Worm (Caenorhabditis elegans) whole organism, L1 larva: Measurements from ENCODE around the gene srbc-70.

Experiments used
- C04F5.9 ChIP-seq: sonication (generic microtip); optimal IDR thresholded peaks from 2 replicates; lab custom pipeline; 2016; ENCODE audit warnings: missing genetic modification characterization, missing compliant biosample characterization
- alr-1 ChIP-seq: fragments of 200-800 bp; sonication (Bioruptor generic); optimal IDR thresholded peaks from 2 replicates; lab custom pipeline; 2018; ENCODE audit warnings: borderline replicate concordance, mild to moderate bottlenecking, missing genetic modification characterization, missing compliant biosample characterization
- aly-2 ChIP-seq: fragments of 150-350 bp; optimal IDR thresholded peaks from 2 replicates; lab custom pipeline; 2014; ENCODE audit warnings: missing biosample characterization, missing genetic modification characterization
- ama-1 ChIP-seq: fragments of 150-350 bp; optimal IDR thresholded peaks from 2 replicates; lab custom pipeline; 2014
- blmp-1 ChIP-seq: fragments of 150-350 bp; optimal IDR thresholded peaks from 2 replicates; lab custom pipeline; 2014; ENCODE audit warnings: missing biosample characterization, missing genetic modification characterization
- ceh-8 ChIP-seq: fragments of 200-800 bp; sonication (Bioruptor generic); optimal IDR thresholded peaks from 2 replicates; lab custom pipeline; 2018; ENCODE audit warnings: mild to moderate bottlenecking, missing genetic modification characterization, moderate library complexity, missing compliant biosample characterization
- dpl-1 ChIP-seq, 3 experiments: fragments of 150-350 bp in 2 of 3; sonication (generic microtip) in 1 of 3; optimal IDR thresholded peaks; 2 replicates each; lab custom pipeline; 2014 to 2017; ENCODE audit warnings: missing biosample characterization in 3 of 3, missing genetic modification characterization in 3 of 3, missing genetic modification reagents in 3 of 3
- efl-1 ChIP-seq, 4 experiments: fragments of 150-350 bp; optimal IDR thresholded peaks in 3 of 4; peaks in 1 of 4; 1 replicate in 1 of 4; 2 replicates in 3 of 4; lab custom pipeline; 2014; ENCODE audit warnings: missing biosample characterization in 2 of 4, missing genetic modification characterization in 2 of 4, missing genetic modification reagents in 2 of 4
- efl-3 ChIP-seq: fragments of 200-800 bp; sonication (Bioruptor generic); optimal IDR thresholded peaks from 2 replicates; lab custom pipeline; 2018; ENCODE audit warnings: mild to moderate bottlenecking, missing genetic modification characterization, missing compliant biosample characterization
- egl-13 ChIP-seq: sonication (generic microtip); optimal IDR thresholded peaks from 2 replicates; lab custom pipeline; 2016; ENCODE audit warnings: missing genotype, missing genetic modification reagents, missing genetic modification characterization, missing compliant biosample characterization
- elt-3 ChIP-seq, 6 experiments: fragments of 150-350 bp in 1 of 6; sonication (generic microtip); optimal IDR thresholded peaks; 2 replicates each; lab custom pipeline; 2017 to 2018; ENCODE audit warnings: missing biosample characterization in 6 of 6, missing genetic modification characterization in 6 of 6, inconsistent platforms in 1 of 6
- fkh-10 ChIP-seq: sonication (generic microtip); optimal IDR thresholded peaks from 2 replicates; lab custom pipeline; 2017; ENCODE audit warnings: missing biosample characterization, missing genetic modification reagents, missing genetic modification characterization
- fkh-4 ChIP-seq: sonication (generic microtip); optimal IDR thresholded peaks from 2 replicates; lab custom pipeline; 2016; ENCODE audit warnings: missing compliant biosample characterization, missing genetic modification characterization, borderline replicate concordance
- fkh-8 ChIP-seq: sonication (generic microtip); optimal IDR thresholded peaks from 2 replicates; lab custom pipeline; 2016; ENCODE audit warnings: mild to moderate bottlenecking, missing genetic modification characterization, missing compliant biosample characterization
- grh-1 ChIP-seq: fragments of 200-800 bp; sonication (Bioruptor generic); IDR thresholded peaks from 2 replicates; pipeline ENCODE4 v1.3.6; 2022; ENCODE audit warnings: missing genetic modification reagents, missing genetic modification characterization, missing compliant biosample characterization
- hlh-4 ChIP-seq: sonication (generic microtip); optimal IDR thresholded peaks from 2 replicates; lab custom pipeline; 2016; ENCODE audit warnings: mild to moderate bottlenecking, missing genetic modification characterization, missing compliant biosample characterization
- lin-14 ChIP-seq: fragments of 200-800 bp; sonication (Bioruptor generic); optimal IDR thresholded peaks from 2 replicates; lab custom pipeline; 2018; ENCODE audit warnings: mild to moderate bottlenecking, missing genetic modification characterization, moderate library complexity, missing compliant biosample characterization
- nhr-20 ChIP-seq: sonication (generic microtip); optimal IDR thresholded peaks from 2 replicates; lab custom pipeline; 2016; ENCODE audit warnings: mild to moderate bottlenecking, missing genetic modification characterization, missing compliant biosample characterization
- nhr-237 ChIP-seq: fragments of 150-350 bp; optimal IDR thresholded peaks from 2 replicates; lab custom pipeline; 2014; ENCODE audit warnings: missing biosample characterization, missing genetic modification characterization
- nhr-28 ChIP-seq: fragments of 150-350 bp; optimal IDR thresholded peaks from 2 replicates; lab custom pipeline; 2014; ENCODE audit warnings: missing biosample characterization, missing genetic modification characterization
- nhr-47 ChIP-seq: sonication (generic microtip); optimal IDR thresholded peaks from 2 replicates; lab custom pipeline; 2016; ENCODE audit warnings: mild to moderate bottlenecking, missing genetic modification characterization, moderate library complexity, missing compliant biosample characterization
- nhr-90 ChIP-seq: sonication (generic microtip); optimal IDR thresholded peaks from 2 replicates; lab custom pipeline; 2016; ENCODE audit warnings: mild to moderate bottlenecking, missing genetic modification characterization, missing compliant biosample characterization; ENCODE audit not compliant: poor library complexity
- pag-3 ChIP-seq: sonication (generic microtip); optimal IDR thresholded peaks from 2 replicates; lab custom pipeline; 2017; ENCODE audit warnings: missing genetic modification characterization, mild to moderate bottlenecking, missing compliant biosample characterization, antibody characterized with exemption, borderline replicate concordance; ENCODE audit not compliant: insufficient read depth
- pqm-1 ChIP-seq: sonication (generic microtip); optimal IDR thresholded peaks from 3 replicates; lab custom pipeline; 2017; ENCODE audit warnings: missing biosample characterization, missing genetic modification characterization
- rnt-1 ChIP-seq: sonication (generic microtip); optimal IDR thresholded peaks from 2 replicates; lab custom pipeline; 2016; ENCODE audit warnings: mild to moderate bottlenecking, missing genetic modification characterization, moderate library complexity, missing compliant biosample characterization
- snpc-4 ChIP-seq: fragments of 150-350 bp; optimal IDR thresholded peaks from 2 replicates; lab custom pipeline; 2014; ENCODE audit warnings: missing biosample characterization, missing genetic modification characterization
- snu-23 ChIP-seq: sonication (generic microtip); optimal IDR thresholded peaks from 2 replicates; lab custom pipeline; 2016; ENCODE audit warnings: missing genetic modification characterization, missing compliant biosample characterization
- sox-4 ChIP-seq: sonication (generic microtip); optimal IDR thresholded peaks from 2 replicates; lab custom pipeline; 2016; ENCODE audit warnings: missing genetic modification characterization, missing compliant biosample characterization
- ztf-4 ChIP-seq: fragments of 150-350 bp; optimal IDR thresholded peaks from 2 replicates; lab custom pipeline; 2014; ENCODE audit warnings: missing biosample characterization, missing genetic modification characterization

Gene srbc-70

ce11 chrIV:4236671-4237070, 8.9 kb upstream of the srbc-70 start:
- TF ChIP-seq nhr-20: no peak
- no peak for TF ChIP-seq sox-4 (tag; lab: Kevin White, UChicago)
- TF ChIP-seq blmp-1: peak; percentile 79
- peak; percentile 59 for TF ChIP-seq ztf-4 (tag; lab: Kevin White, UChicago)
- TF ChIP-seq rnt-1 (tag; lab: Kevin White, UChicago): no peak
- TF ChIP-seq ceh-8 (GFP tag; lab: Kevin White, UChicago): no peak

DNA sequence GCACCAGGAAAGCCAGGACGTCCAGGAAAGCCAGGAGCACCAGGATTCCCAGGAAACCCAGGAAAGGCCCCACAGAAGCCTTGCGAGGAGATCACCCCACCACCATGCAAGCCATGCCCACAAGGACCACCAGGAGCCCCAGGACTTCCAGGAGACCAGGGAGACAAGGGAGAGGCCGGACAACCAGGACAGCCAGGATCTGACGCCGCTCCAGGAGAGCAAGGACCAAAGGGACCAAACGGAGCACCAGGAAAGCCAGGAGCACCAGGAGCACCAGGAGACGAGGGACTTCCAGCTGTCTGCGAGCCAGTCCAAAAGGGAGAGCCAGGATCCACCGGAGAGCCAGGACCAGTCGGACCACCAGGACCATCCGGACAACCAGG, 8.2 kb upstream of the srbc-70 start:
- TF ChIP-seq grh-1 (GFP tag; lab: Robert Waterston, UW) (no peak), nhr-237 (tag; lab: Kevin White, UChicago) (no peak), fkh-10 (GFP tag; lab: Kevin White, UChicago) (no peak), lin-14 (GFP tag; lab: Kevin White, UChicago) (no peak), nhr-90 (no peak), egl-13 (tag; lab: Kevin White, UChicago) (no peak), C04F5.9 (tag; lab: Kevin White, UChicago) (no peak), fkh-4 (no peak), elt-3 (tag; optimal IDR thresholded peaks at IDR 0.05; lab: Kevin White, UChicago) (no peak), pqm-1 (tag; lab: Kevin White, UChicago) (no peak)

DNA sequence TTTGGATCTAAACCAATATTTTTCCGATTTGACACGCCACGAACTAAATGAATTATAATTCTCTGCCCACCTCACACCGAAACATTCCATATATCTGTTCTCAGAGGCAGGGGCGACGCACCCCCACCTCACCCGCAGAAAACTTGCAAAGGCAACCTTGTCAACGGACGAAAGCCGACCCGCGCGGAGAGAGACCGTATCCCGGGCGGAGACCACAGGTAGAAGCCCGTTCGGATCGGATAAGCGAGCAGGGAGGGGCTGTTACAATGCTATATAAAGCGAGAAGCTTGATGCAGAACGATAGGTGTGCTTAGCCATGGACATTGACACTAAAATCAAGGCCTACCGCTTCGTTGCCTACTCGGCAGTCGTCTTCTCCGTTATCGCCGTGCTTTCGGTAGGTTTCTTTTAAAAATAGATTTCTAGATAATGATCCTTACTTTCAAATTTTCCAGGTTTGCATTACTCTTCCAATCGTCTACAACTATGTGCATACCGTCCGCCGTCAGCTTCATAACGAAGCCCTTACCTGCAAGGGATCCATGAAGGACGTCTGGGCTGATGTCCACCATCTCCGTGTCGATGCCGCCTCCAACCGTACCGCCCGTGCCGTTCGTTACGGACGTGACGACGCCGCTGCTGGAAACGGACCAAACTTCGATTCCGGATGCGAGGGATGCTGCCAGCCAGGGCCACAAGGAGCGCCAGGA, 7.7 kb upstream of the srbc-70 start, which contains the start of the genes zipt-2.2 and dpy-13:
Gene zipt-2.2 (minus strand): TSS at position 51 of the 710 bp plus-strand sequence.
Gene dpy-13 (plus strand): TSS at position 300 of the 710 bp plus-strand sequence.
- no peak for TF ChIP-seq blmp-1
- no peak for TF ChIP-seq rnt-1 (tag; lab: Kevin White, UChicago)
- TF ChIP-seq efl-3 (GFP tag; lab: Kevin White, UChicago): no peak
- TF ChIP-seq nhr-237 (tag; lab: Kevin White, UChicago): no peak
- no peak for TF ChIP-seq pag-3 (tag; lab: Kevin White, UChicago)
- no peak for TF ChIP-seq efl-1 (optimal IDR thresholded peaks at IDR 0.05; lab: Kevin White, UChicago)
- TF ChIP-seq efl-1 (GFP tag; optimal IDR thresholded peaks at IDR 0.05 in 1 of 2; lab: Kevin White, UChicago): no peak

ce11 chrIV:4225851-4226250, 2.0 kb downstream of the srbc-70 start, which contains the start of gene srbc-71:
srbc-71 (minus strand) TSS chrIV:4225951.
- TF ChIP-seq rnt-1 (tag; lab: Kevin White, UChicago) (no peak), fkh-8 (peak; percentile 3)

- TF ChIP-seq egl-13 (tag; lab: Kevin White, UChicago) (no peak), nhr-28 (tag; lab: Kevin White, UChicago) (no peak), dpl-1 (GFP tag; optimal IDR thresholded peaks at IDR 0.05; lab: Kevin White, UChicago) (no peak), nhr-237 (tag; lab: Kevin White, UChicago) (no peak), hlh-4 (tag; lab: Kevin White, UChicago) (no peak)
These were observed 7.8 kb downstream of the srbc-70 start, which contains the start of gene F30B5.11 for ce11 chrIV:4219983-4220382. F30B5.11 (minus strand) TSS chrIV:4220083.

ce11 chrIV:4218276-4218675, 9.5 kb downstream of the srbc-70 start:
- TF ChIP-seq nhr-47 (tag; lab: Kevin White, UChicago) (no peak), aly-2 (tag; lab: Kevin White, UChicago) (peak; percentile 29), snpc-4 (tag; lab: Kevin White, UChicago) (no peak), efl-3 (GFP tag; lab: Kevin White, UChicago) (no peak), alr-1 (tag; lab: Kevin White, UChicago) (no peak), snu-23 (GFP tag; lab: Kevin White, UChicago) (no peak), ama-1 (peak; percentile 17), nhr-90 (no peak)
